Fruit fly (Drosophila melanogaster): ENCODE measurements around the gene CG43293.
A peak's percentile ranks its signal among the peaks of the same experiment; 100 is the strongest.

CG43293 gene

DNA sequence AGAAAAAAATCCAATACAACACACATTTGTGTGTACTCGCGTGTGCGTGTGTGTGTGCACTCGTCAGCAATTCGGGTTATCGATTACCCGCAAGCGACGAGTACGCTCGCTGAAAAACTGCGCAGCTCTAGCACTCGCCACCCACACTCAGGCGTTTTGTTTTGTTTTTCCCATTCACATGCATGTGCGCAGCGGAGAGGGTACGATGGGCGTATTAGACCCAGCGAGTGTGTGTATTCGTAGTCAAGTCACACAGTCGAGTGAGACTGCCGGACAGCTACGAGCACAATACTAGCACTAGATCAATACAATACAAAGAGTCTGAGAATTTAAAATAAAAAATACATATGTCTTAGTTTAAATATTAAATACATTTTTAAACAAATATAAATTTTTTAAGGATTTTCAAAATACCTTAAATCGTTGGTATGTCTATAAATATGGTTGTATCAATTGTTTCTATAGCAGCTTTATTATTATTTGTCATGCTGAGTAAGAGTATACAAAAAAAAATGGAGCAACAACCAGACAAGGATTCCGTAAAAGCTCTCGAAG lies at the start of gene CG43293, which contains the start of gene D19B:
Gene CG43293, plus strand, starts transcription at position 306 of the 555 bp plus-strand sequence.
Gene D19B, minus strand, starts transcription at position 37 of the 555 bp plus-strand sequence.
- TF ChIP-seq Pif1B (GFP tag; optimal IDR thresholded peaks at IDR 0.05) (peak; percentile 93), CG8159 (tag; optimal IDR thresholded peaks at IDR 0.05) (peak; percentile 82), Snoo (tag; optimal IDR thresholded peaks at IDR 0.05) (peak; percentile 84), CG8301 (tag; optimal IDR thresholded peaks at IDR 0.05) (peak; percentile 80), CG13204 (GFP tag; optimal IDR thresholded peaks at IDR 0.05) (no peak), EcR (GFP tag; optimal IDR thresholded peaks at IDR 0.05) (no peak), D1 (tag; optimal IDR thresholded peaks at IDR 0.05) (no peak), rn (GFP tag; IDR thresholded peaks at IDR 0.05) (peak; percentile 86), CG17806 (tag; optimal IDR thresholded peaks at IDR 0.05) (peak; percentile 82), Ets98B (GFP tag; IDR thresholded peaks at IDR 0.05) (peak; percentile 94), CG32121 (GFP tag; IDR thresholded peaks at IDR 0.05) (peak; percentile 92), CG34367 (tag; optimal IDR thresholded peaks at IDR 0.05) (peak; percentile 81), CG9948 (tag; optimal IDR thresholded peaks at IDR 0.05) (peak; percentile 81), CG12605 (GFP tag; IDR thresholded peaks at IDR 0.05) (peak; percentile 91), CG10348 (GFP tag; IDR thresholded peaks at IDR 0.05) (peak; percentile 36; the same call in 1 of the 2 replicates), Pif1A (GFP tag; optimal IDR thresholded peaks at IDR 0.05) (no peak), CG14655 (GFP tag; optimal IDR thresholded peaks at IDR 0.05) (peak; percentile 88), gl (tag; optimal IDR thresholded peaks at IDR 0.05) (peak; percentile 76), CG15710 (tag; optimal IDR thresholded peaks at IDR 0.05) (peak; percentile 81), fd96Ca (GFP tag; IDR thresholded peaks at IDR 0.05) (peak; percentile 92), CG4496 (GFP tag; IDR thresholded peaks at IDR 0.05) (peak; percentile 92)

DNA sequence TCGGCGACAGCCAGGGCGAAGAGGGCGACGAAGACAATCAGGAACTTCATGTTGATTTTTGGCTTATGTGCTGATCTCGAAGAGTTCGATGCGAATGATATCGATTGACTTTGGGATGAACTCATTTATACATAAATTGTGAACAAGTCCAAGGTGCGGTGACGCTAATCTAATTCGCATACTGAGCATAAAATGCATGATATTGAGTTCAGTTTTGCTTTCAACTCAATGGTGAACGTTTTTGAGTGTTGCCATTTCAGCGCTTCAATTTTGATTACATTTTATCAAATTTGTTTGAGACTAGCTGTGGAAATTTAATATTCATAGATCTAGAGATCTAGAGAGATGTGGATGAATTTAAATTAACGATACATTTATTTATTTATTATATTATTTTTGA lies 48.3 kb upstream of the CG43293 start, which contains the start of gene Lcp65Af:
Gene Lcp65Af, minus strand, starts transcription at position 101 of the 400 bp plus-strand sequence.
- TF ChIP-seq CG14655 (GFP tag; optimal IDR thresholded peaks at IDR 0.05) (no peak), CG4496 (GFP tag; IDR thresholded peaks at IDR 0.05) (no peak), Snoo (tag; optimal IDR thresholded peaks at IDR 0.05) (no peak), CG10348 (GFP tag; IDR thresholded peaks at IDR 0.05) (no peak)

DNA sequence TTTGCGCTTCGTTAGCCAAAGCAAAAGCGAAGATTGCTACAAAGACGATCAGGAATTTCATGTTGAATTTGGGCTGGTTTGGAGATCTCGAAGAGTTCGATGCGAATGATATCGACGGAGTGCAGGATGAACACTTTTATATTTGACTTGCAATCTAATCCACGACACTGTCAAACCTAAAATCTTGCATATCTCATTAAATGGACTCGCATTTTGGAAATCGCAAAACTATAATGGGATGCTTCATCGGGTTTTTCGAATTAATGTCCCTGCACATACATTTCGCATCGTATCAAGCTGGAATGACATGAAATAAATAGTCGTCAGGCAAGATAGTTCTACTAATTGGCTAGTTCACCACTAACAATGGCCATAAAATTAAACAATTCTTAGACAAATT lies 47.0 kb upstream of the CG43293 start, which contains the start of gene Lcp65Ae:
Gene Lcp65Ae, minus strand, starts transcription at position 101 of the 400 bp plus-strand sequence.
- TF ChIP-seq rn (GFP tag; IDR thresholded peaks at IDR 0.05) (no peak), Ets98B (GFP tag; IDR thresholded peaks at IDR 0.05) (no peak), CG4496 (GFP tag; IDR thresholded peaks at IDR 0.05) (no peak), CG9948 (tag; optimal IDR thresholded peaks at IDR 0.05) (no peak), Pif1A (GFP tag; optimal IDR thresholded peaks at IDR 0.05) (no peak), D1 (tag; optimal IDR thresholded peaks at IDR 0.05) (no peak), CG14655 (GFP tag; optimal IDR thresholded peaks at IDR 0.05) (no peak), CG10348 (GFP tag; IDR thresholded peaks at IDR 0.05) (no peak), CG8159 (tag; optimal IDR thresholded peaks at IDR 0.05) (no peak), CG34367 (tag; optimal IDR thresholded peaks at IDR 0.05) (no peak), CG12605 (GFP tag; IDR thresholded peaks at IDR 0.05) (no peak), Snoo (tag; optimal IDR thresholded peaks at IDR 0.05) (no peak), Pif1B (GFP tag; optimal IDR thresholded peaks at IDR 0.05) (no peak), CG15710 (tag; optimal IDR thresholded peaks at IDR 0.05) (no peak), CG13204 (GFP tag; optimal IDR thresholded peaks at IDR 0.05) (no peak), CG8301 (tag; optimal IDR thresholded peaks at IDR 0.05) (no peak), CG17806 (tag; optimal IDR thresholded peaks at IDR 0.05) (no peak), fd96Ca (GFP tag; IDR thresholded peaks at IDR 0.05) (no peak), EcR (GFP tag; optimal IDR thresholded peaks at IDR 0.05) (no peak)

DNA sequence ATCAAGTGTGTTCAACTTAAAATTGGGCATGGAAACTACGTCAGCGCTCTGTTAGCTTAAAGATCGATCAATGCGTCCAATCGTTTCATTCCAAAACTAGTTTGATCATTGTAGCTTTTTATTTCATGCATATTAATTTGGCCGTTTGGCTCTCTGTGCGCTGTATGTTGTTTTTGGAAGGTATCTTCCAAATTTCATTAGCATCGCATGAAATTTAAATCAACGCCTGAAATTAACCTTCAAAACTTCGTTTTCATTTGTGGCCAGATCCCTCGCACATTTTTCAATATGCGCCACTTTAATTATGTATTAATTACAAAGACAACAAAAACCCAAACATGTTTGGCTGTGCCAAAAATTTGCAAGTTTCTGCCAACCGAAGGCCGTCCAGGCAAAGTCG lies 46.4 kb upstream of the CG43293 start:
- no peak for TF ChIP-seq CG4496 (GFP tag; IDR thresholded peaks at IDR 0.05)
- no peak for TF ChIP-seq CG34367 (tag; optimal IDR thresholded peaks at IDR 0.05)
- TF ChIP-seq Snoo (tag; optimal IDR thresholded peaks at IDR 0.05): no peak
- no peak for TF ChIP-seq Ets98B (GFP tag; IDR thresholded peaks at IDR 0.05)
- TF ChIP-seq CG8301 (tag; optimal IDR thresholded peaks at IDR 0.05): no peak
- no peak for TF ChIP-seq EcR (GFP tag; optimal IDR thresholded peaks at IDR 0.05)
- no peak for TF ChIP-seq CG17806 (tag; optimal IDR thresholded peaks at IDR 0.05)
- no peak for TF ChIP-seq CG13204 (GFP tag; optimal IDR thresholded peaks at IDR 0.05)
- TF ChIP-seq rn (GFP tag; IDR thresholded peaks at IDR 0.05): no peak

DNA sequence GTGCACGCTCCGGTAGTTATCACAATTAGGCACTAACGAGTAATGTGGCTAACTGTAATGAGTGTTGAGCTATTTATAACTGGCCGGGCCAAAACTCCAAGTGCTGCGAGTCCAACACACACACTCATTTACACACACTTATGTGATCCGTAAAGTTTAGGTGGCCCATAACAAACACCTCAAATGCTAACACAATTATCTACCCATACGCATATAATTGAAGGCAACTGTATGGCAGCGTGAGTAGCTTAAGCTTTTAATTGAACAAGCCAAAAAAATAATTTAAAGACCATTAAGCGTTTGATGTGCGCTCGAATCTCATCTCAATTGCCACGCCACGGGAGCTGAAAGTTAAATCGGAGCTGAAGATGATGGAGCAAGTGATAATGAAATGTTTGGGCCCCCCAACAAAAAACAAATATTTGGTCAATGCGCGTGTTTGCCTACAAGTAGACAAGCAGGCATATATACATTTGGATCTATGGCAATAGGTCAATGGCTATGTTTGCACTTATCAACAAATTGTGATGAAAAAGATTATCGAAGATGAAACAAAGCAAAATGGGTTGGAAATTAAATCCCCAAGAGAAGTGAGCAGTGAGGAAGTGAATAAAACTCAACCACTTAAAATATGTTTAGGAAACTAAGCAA lies 44.9 kb upstream of the CG43293 start, which contains the start of gene Cpr65Av:
Gene Cpr65Av, minus strand, starts transcription at position 51 of the 651 bp plus-strand sequence.
- no peak for TF ChIP-seq Pif1A (GFP tag; optimal IDR thresholded peaks at IDR 0.05)
- no peak for TF ChIP-seq gl (tag; optimal IDR thresholded peaks at IDR 0.05)
- no peak for TF ChIP-seq CG32121 (GFP tag; IDR thresholded peaks at IDR 0.05)
- TF ChIP-seq rn (GFP tag; IDR thresholded peaks at IDR 0.05): no peak
- TF ChIP-seq CG15710 (tag; optimal IDR thresholded peaks at IDR 0.05): no peak
- no peak for TF ChIP-seq CG10348 (GFP tag; IDR thresholded peaks at IDR 0.05)
- no peak for TF ChIP-seq CG9948 (tag; optimal IDR thresholded peaks at IDR 0.05)
- TF ChIP-seq fd96Ca (GFP tag; IDR thresholded peaks at IDR 0.05): no peak

Data from whole organism, pupa.